Fruit fly (Drosophila melanogaster): ENCODE results near the gene CG14662.

CG14662 gene

DNA sequence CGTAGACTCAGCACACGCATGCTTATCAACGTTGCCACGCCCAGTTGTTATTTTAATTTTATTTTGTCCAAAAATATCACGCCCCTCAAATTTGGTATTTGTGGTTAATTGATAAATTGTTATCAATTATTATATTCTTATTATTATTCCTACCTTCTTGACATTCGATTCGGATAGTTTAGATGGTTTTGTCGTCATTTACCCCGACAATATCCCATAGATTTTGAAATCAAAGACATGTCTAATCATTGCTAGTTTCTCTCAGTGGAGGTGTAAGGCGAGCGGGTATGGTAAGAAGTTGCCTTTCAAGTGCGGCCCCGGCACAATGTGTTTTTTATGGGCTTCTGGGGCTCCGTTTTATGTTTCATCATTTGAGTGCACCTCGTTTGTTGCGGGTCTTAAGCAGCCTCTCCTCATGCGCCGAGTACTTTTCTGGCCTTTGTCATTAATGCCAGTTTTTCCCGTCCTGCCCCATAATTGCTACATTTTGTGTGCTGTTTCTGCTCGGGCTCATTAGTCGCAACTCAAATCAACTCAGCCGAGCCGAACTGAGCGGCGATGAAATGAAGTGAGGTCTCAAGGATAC is 4.8 kb downstream of the CG14662 start (continued):
- TF ChIP-seq CG14441 (GFP tag; IDR thresholded peaks at IDR 0.05) (no peak), CG15514 (GFP tag; optimal IDR thresholded peaks at IDR 0.05) (no peak), CG12236 (GFP tag; optimal IDR thresholded peaks at IDR 0.05) (no peak), CG30431 (GFP tag; optimal IDR thresholded peaks at IDR 0.05) (peak; percentile 4), Lpt (GFP tag; optimal IDR thresholded peaks at IDR 0.05) (no peak), CG4617 (GFP tag; optimal IDR thresholded peaks at IDR 0.05; ENCODE audit: borderline replicate concordance) (no peak), ham (GFP tag; IDR thresholded peaks at IDR 0.05) (no peak), croc (GFP tag; conservative IDR thresholded peaks at IDR 0.05) (no peak), pfk (GFP tag; optimal IDR thresholded peaks at IDR 0.05) (no peak), CG42726 (GFP tag; IDR thresholded peaks at IDR 0.05; ENCODE audit: partially characterized antibody) (no peak), E2f2 (GFP tag; IDR thresholded peaks at IDR 0.05) (no peak), YL-1 (GFP tag; optimal IDR thresholded peaks at IDR 0.05) (no peak), CG4424 (GFP tag; optimal IDR thresholded peaks at IDR 0.05) (no peak), Hand (GFP tag; optimal IDR thresholded peaks at IDR 0.05) (no peak), sqz (GFP tag; optimal IDR thresholded peaks at IDR 0.05) (no peak), CG32532 (GFP tag; IDR thresholded peaks at IDR 0.05) (no peak), otp (GFP tag; IDR thresholded peaks at IDR 0.05) (no peak), Stat92E (GFP tag; optimal IDR thresholded peaks at IDR 0.05) (peak in 1 of 3 experiments; percentile 1), zf30C (GFP tag; optimal IDR thresholded peaks at IDR 0.05) (peak; percentile 82), CG8944 (GFP tag; optimal IDR thresholded peaks at IDR 0.05) (no peak), CG3065 (GFP tag; optimal IDR thresholded peaks at IDR 0.05) (peak; percentile 39), BtbVII (GFP tag; optimal IDR thresholded peaks at IDR 0.05) (no peak), Myb (GFP tag; optimal IDR thresholded peaks at IDR 0.05) (no peak), Atf3 (GFP tag; optimal IDR thresholded peaks at IDR 0.05) (no peak), corto (GFP tag; optimal IDR thresholded peaks at IDR 0.05) (no peak), zfh2 (GFP tag; optimal IDR thresholded peaks at IDR 0.05) (no peak), slou (GFP tag; optimal IDR thresholded peaks at IDR 0.05) (no peak), tll (GFP tag; optimal IDR thresholded peaks at IDR 0.05) (no peak), CG15696 (tag; optimal IDR thresholded peaks at IDR 0.05) (peak; percentile 28), CG31365 (tag; optimal IDR thresholded peaks at IDR 0.05) (no peak), bcd (GFP tag; optimal IDR thresholded peaks at IDR 0.05) (no peak), CG18011 (GFP tag; optimal IDR thresholded peaks at IDR 0.05) (no peak), nmo (GFP tag; optimal IDR thresholded peaks at IDR 0.05) (peak; percentile 10), D19B (GFP tag; optimal IDR thresholded peaks at IDR 0.05) (no peak), cg (GFP tag; optimal IDR thresholded peaks at IDR 0.05) (no peak), CG10274 (GFP tag; optimal IDR thresholded peaks at IDR 0.05) (no peak), phol (tag; optimal IDR thresholded peaks at IDR 0.05) (no peak), trh (GFP tag; optimal IDR thresholded peaks at IDR 0.05) (no peak), ara (GFP tag; IDR thresholded peaks at IDR 0.05) (no peak), CG10209 (GFP tag; optimal IDR thresholded peaks at IDR 0.05) (peak; percentile 19), CG7987 (GFP tag; optimal IDR thresholded peaks at IDR 0.05) (no peak), Ets65A (GFP tag) (peak; percentile 85), NC2β (GFP tag; optimal IDR thresholded peaks at IDR 0.05) (no peak), CG4360 (GFP tag; IDR thresholded peaks at IDR 0.05) (no peak), Meics (GFP tag; optimal IDR thresholded peaks at IDR 0.05) (peak; percentile 15), gce (GFP tag; IDR thresholded peaks at IDR 0.05) (no peak), CG6689 (GFP tag; IDR thresholded peaks at IDR 0.05) (no peak), CG11398 (GFP tag; optimal IDR thresholded peaks at IDR 0.05) (no peak), CG7839 (tag; optimal IDR thresholded peaks at IDR 0.05) (no peak), Ssrp (tag; optimal IDR thresholded peaks at IDR 0.05) (peak; percentile 6)
